Fruit fly (Drosophila melanogaster) whole organism, prepupa: Measurements from ENCODE around the gene Klp68D.

ENCODE experiments used
- CG10631 ChIP-seq: fragments of 200-800 bp; sonication (Bioruptor generic); optimal IDR thresholded peaks from 2 replicates; lab custom pipeline; 2016; ENCODE audit warnings: missing biosample characterization, missing genetic modification characterization
- CG10669 ChIP-seq: fragments of 200-800 bp; sonication (Bioruptor generic); optimal IDR thresholded peaks from 3 replicates; lab custom pipeline; 2018; ENCODE audit warnings: missing biosample characterization, mild to moderate bottlenecking, missing genetic modification characterization, moderate library complexity
- CG34406 ChIP-seq: fragments of 200-800 bp; sonication (Bioruptor generic); optimal IDR thresholded peaks from 3 replicates; lab custom pipeline; 2016; ENCODE audit warnings: missing biosample characterization, missing genetic modification characterization
- CG3919 ChIP-seq: fragments of 200-800 bp; sonication (Bioruptor generic); optimal IDR thresholded peaks from 3 replicates; lab custom pipeline; 2016; ENCODE audit warnings: missing biosample characterization, missing genetic modification characterization
- CG8632 ChIP-seq: fragments of 200-800 bp; sonication (Bioruptor generic); optimal IDR thresholded peaks from 3 replicates; lab custom pipeline; 2016; ENCODE audit warnings: missing biosample characterization, missing genetic modification characterization
- Gug ChIP-seq: fragments of 200-800 bp; sonication (Bioruptor generic); IDR thresholded peaks from 2 replicates; pipeline ENCODE4 v1.3.6; 2022; ENCODE audit warnings: missing biosample characterization, missing genetic modification characterization
- achi ChIP-seq: fragments of 200-800 bp; sonication (Bioruptor generic); optimal IDR thresholded peaks from 3 replicates; lab custom pipeline; 2016; ENCODE audit warnings: missing biosample characterization, missing genetic modification characterization
- vri ChIP-seq: fragments of 200-800 bp; sonication (Bioruptor generic); optimal IDR thresholded peaks from 3 replicates; lab custom pipeline; 2016; ENCODE audit warnings: missing biosample characterization, mild to moderate bottlenecking, missing genetic modification characterization

- TF ChIP-seq vri (GFP tag; lab: Kevin White, UChicago): no peak
- no peak for TF ChIP-seq CG10669
- no peak for TF ChIP-seq achi (GFP tag; lab: Kevin White, UChicago)
- no peak for TF ChIP-seq CG34406 (GFP tag; lab: Kevin White, UChicago)
- TF ChIP-seq CG10631: no peak
- TF ChIP-seq CG8632: no peak
- no peak for TF ChIP-seq CG3919 (GFP tag; lab: Kevin White, UChicago)
- no peak for TF ChIP-seq Gug
Measured at dm6 chr3L:11765695-11766232, 29.6 kb upstream of the Klp68D start, which contains the start of gene loaf.
